Fruit fly (Drosophila melanogaster): ENCODE results near the gene Ncoa6.

The Ncoa6 gene

DNA sequence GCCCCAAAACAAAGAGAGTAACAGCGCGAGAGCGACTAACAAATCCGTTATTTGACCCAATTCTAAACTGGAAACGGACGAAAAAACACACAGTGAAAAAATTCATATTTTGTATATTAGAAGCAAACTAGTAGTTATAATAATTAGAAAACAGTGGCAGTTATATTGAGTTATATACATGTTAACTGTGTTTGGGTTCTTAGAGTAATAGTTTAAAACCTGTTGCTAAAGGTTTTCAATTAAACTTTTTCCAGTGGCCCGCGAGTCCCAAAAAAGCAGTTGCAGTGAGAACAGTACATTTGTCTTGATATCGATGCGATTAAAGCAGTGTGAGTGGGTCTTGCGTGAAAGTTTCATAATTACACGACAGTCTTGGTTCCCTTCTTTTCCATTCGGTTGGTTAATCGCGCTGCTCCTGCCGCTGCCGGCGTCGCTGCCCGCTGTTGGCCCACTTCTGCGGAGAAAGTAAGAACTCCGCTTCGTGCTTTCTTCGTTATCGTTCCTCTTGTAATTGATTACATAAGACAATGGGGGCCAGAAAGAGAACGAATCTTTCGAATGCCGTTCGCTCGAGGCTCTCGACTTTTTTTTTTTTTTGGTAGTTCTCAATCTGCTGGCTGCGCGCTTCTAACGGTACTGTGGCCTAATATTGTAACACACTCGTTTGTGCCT lies 29.1 kb downstream of the Ncoa6 start:
- no peak for TF ChIP-seq h (optimal IDR thresholded peaks at IDR 0.05)

DNA sequence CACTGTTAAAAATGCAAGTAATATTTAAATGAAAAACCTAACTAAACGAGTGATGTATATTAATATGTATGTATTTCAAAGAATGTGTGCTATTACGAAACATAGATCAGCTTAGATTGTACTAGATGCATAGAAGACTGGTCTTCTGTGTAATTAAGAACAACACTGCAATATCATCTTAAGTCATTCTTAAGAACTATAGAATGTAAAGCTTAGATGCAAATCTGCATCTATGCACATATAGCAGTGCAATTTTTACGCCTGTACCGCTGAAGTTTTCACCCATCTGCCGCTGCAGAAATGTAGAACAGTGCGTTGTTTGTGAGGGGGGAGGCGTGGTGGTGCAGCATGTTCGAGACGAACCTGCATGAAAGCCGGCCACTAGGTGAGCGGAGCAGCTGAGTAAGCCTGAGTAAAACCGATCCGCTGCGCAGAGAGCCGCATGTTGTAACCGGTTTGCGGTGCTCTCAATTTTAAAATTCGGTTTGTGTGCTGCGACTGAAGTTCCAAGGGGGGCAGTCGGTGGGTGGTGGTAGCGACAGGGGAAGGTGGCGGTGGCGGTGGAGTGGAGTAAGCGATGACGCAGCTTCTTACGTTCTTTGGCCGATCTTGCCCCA lies 29.7 kb downstream of the Ncoa6 start:
- TF ChIP-seq h (optimal IDR thresholded peaks at IDR 0.05) (no peak), insv (optimal IDR thresholded peaks at IDR 0.05) (no peak), ttk (optimal IDR thresholded peaks at IDR 0.05) (no peak), psq (optimal IDR thresholded peaks at IDR 0.05) (no peak), Myc (optimal IDR thresholded peaks at IDR 0.05) (no peak), Sin3A (optimal IDR thresholded peaks at IDR 0.05) (no peak)

DNA sequence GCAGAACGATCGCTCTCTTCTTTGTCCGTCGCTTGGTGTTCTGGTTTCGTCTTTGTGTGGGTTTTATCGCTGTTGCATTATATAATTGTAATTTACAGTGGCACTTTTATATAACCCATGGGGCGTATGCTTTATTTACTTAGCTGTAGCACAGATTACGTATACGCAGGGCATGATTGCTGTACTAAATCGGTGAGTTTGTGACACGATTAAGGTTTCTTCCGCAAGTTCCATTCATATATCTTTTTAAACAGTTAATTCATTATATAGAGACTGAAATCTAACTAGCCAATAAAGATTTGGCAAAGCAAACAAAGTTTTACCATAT lies 31.3 kb downstream of the Ncoa6 start:
- TF ChIP-seq h (optimal IDR thresholded peaks at IDR 0.05) (no peak), Sin3A (optimal IDR thresholded peaks at IDR 0.05) (no peak), Myc (optimal IDR thresholded peaks at IDR 0.05) (no peak), ttk (optimal IDR thresholded peaks at IDR 0.05) (no peak), insv (optimal IDR thresholded peaks at IDR 0.05) (no peak), psq (optimal IDR thresholded peaks at IDR 0.05) (no peak)

DNA sequence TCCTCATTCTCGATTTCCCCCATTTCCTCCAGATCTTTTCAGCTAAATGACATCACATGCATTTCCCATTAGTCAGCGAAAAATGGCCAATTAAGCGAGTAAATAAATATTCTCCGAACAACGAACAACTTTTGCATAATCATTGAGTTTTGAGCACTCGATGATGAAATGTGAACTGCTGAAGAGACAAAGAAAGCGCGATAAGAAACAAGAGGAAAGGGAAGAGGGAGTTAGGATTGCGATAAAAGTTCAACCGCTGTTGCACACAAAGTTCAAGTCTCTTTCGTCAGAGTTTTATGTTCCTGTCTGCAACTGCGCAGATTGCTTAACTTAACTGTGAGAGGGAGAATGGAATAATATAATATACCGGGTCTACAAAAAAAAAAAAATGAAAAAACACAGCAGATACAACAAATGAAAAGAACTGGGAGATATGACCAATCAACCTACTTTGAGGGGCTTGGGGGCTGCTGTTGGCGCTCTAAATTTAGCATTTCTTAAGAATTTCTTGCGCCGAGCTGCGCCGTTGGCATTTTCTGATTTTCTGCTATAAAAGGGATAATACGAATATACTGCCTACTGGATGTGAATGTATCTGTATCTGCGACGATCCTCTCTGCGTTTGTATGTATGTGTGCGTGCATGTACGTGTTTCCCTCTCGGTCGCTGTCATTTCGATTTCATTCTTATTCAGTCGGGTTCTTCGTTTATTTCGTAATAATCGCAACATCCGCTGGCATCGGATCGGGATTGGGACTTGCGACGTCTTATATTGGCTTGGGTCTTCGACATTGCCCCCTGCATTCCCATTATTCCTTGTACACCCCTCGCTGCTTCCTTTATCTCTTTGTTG lies 31.9 kb downstream of the Ncoa6 start:
- TF ChIP-seq insv (optimal IDR thresholded peaks at IDR 0.05), result no peak
- no peak for TF ChIP-seq h (optimal IDR thresholded peaks at IDR 0.05)
- no peak for TF ChIP-seq Myc (optimal IDR thresholded peaks at IDR 0.05)
- no peak for TF ChIP-seq Sin3A (optimal IDR thresholded peaks at IDR 0.05)
- no peak for TF ChIP-seq psq (optimal IDR thresholded peaks at IDR 0.05)
- no peak for TF ChIP-seq ttk (optimal IDR thresholded peaks at IDR 0.05)

DNA sequence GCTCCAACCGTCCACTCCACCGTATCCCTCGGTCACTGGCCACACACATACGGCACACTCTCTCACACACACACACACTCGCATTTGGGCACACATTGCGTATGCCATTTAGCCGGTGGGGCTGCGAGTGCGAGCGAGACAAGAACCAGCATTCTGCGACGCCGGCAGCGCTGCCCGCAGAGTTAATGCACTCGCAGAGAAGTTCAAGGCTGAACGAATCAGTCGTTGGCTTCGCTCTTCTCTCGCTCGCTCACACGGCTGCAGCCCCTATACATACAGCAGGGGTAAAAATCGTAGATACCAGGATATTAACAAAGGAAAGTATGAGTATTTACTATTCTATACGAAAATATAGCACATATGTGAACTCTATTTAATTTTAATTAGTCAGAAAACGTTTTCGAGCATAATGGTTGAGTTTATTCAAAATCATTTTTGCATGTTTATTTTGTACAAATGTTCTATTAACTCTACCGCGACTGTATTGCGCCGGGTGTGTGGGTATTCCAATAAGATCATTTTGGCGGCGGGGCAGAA lies 33.4 kb downstream of the Ncoa6 start:
- no peak for TF ChIP-seq h (optimal IDR thresholded peaks at IDR 0.05)
- no peak for TF ChIP-seq psq (optimal IDR thresholded peaks at IDR 0.05)
- no peak for TF ChIP-seq ttk (optimal IDR thresholded peaks at IDR 0.05)
- no peak for TF ChIP-seq Myc (optimal IDR thresholded peaks at IDR 0.05)
- no peak for TF ChIP-seq Sin3A (optimal IDR thresholded peaks at IDR 0.05)
- no peak for TF ChIP-seq insv (optimal IDR thresholded peaks at IDR 0.05)

DNA sequence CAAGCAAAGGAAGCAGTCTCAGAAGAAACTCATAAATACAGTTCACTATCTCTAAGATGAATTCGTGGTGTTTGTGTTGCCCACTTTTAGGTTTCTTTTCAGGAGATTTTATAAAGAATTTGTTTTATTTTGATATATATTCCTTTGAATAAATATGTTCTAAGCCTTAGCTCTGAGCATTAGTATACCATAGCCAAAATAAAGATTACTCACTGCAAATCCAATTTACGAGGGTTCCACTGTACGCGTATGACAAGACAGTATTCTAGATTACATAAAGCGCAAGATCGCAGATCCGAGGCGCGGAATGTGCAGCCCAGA lies 33.9 kb downstream of the Ncoa6 start:
- TF ChIP-seq ttk (optimal IDR thresholded peaks at IDR 0.05), result no peak
- TF ChIP-seq Myc (optimal IDR thresholded peaks at IDR 0.05), result no peak
- TF ChIP-seq psq (optimal IDR thresholded peaks at IDR 0.05), result no peak
- no peak for TF ChIP-seq h (optimal IDR thresholded peaks at IDR 0.05)
- no peak for TF ChIP-seq insv (optimal IDR thresholded peaks at IDR 0.05)

DNA sequence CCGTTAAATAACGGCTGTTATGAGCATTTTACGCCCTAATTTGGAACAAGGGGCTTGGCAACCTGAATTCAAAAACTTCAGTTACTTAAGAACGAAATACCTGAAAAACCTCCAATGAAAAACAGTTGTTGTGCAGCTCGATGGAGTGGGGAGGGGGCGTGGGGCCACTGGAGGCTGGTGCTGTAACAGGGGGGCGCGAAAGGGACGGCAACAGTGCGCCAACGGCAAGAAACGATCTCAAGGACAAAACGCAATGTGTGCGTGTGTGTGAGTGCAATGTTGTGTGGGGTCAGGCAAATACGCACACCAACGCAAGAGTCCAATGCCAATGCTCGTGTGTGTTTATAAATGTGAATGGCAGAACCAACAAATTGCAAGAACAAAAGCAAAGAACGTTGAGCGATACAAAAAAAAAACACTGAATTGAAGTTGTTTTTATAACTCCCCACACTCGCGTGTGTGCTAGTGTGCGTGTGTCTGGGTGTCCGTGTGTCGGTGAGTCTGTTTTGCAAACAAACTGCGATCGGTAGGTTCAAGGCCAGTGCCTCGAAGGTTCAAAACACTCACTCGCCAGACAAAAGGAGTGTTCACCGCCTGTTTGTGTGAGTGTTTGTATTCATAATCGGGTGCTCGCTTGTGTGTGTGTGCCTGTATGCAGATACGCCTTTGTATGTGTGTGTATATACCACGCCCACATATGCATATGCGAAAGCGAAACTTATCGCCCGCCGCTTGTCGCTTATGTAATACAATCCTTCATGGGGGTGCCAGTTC lies 34.4 kb downstream of the Ncoa6 start:
- no peak for TF ChIP-seq Sin3A (optimal IDR thresholded peaks at IDR 0.05)

DNA sequence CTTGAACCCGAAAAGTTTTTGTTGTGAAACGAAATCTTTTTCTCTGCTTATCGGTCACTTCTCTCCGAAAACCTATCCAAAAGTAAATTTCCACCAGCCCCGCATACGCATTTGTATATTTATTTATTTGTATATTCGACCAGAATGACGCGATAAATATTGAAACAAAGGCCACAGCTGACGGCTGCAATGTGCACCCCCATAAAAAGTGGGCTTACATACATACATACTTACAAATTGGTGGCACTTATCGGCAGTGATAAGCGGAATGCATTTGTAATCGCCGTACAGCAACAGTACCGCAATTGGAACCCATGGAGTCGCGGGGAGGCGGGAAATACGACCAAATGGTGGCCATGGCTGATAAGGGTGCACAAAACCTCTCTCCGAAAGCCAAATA lies 35.3 kb downstream of the Ncoa6 start:
- no peak for TF ChIP-seq insv (optimal IDR thresholded peaks at IDR 0.05)
- TF ChIP-seq Sin3A (optimal IDR thresholded peaks at IDR 0.05), result no peak
- no peak for TF ChIP-seq h (optimal IDR thresholded peaks at IDR 0.05)
- no peak for TF ChIP-seq psq (optimal IDR thresholded peaks at IDR 0.05)
- TF ChIP-seq Myc (optimal IDR thresholded peaks at IDR 0.05), result no peak
- TF ChIP-seq ttk (optimal IDR thresholded peaks at IDR 0.05), result no peak

DNA sequence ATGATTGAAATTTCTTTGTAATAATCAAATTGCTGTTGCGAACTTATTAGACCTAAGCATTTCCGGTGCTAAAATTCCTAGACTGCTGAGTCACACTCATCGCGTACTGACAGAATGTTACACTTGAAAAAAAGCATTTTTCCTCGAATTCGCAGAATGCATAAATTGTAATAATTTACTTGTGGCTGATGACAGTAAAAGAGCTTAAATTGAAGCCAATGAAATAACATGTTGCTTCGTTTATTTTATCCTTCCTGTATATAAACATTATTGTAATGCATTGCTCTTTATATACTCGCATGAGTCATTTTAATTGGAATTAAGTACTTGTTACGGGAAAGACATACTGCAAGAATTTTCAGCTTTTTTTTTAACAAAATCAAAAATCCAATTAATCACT lies 36.0 kb downstream of the Ncoa6 start:
- TF ChIP-seq ttk (optimal IDR thresholded peaks at IDR 0.05) (no peak), psq (optimal IDR thresholded peaks at IDR 0.05) (no peak), insv (optimal IDR thresholded peaks at IDR 0.05) (no peak), Sin3A (optimal IDR thresholded peaks at IDR 0.05) (no peak), h (optimal IDR thresholded peaks at IDR 0.05) (no peak), Myc (optimal IDR thresholded peaks at IDR 0.05) (no peak)

DNA sequence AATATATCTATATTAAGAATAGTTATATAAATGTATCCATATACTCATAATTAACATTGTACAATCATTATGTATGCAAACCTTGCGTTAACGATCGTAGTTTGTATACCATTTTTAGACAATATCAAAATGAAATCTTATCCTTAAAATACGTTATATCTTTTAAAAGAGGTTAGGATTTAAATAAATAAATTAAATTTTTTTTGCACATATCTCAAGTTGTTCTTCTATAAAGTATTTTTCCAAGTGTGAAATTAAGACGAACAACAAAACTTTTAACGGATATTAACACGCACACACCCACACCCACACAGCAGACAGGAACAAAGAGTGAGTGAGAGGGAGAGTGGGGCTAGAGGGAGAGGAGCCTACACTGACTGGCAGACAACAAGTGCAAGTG lies 36.6 kb downstream of the Ncoa6 start:
- TF ChIP-seq insv (optimal IDR thresholded peaks at IDR 0.05) (no peak), ttk (optimal IDR thresholded peaks at IDR 0.05) (no peak), psq (optimal IDR thresholded peaks at IDR 0.05) (no peak), Myc (optimal IDR thresholded peaks at IDR 0.05) (no peak), Sin3A (optimal IDR thresholded peaks at IDR 0.05) (no peak)

DNA sequence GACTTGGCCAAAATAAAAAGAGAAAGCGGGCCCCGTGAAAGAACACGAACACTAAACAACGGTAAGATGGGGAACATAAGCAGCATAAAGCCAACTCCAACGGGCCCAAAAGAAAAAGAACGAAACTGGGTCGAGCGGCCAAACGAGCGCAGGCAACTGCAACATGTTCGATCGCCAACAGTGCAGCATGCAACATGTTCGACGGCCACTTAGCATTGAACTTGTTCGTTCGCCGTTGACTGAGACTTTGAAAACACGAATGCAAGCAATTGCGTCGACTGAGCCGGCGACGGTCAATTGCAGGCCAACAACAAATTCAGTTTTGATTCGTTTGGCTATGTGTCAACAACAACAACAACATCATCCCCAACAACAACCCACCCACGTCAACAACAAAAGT lies 37.8 kb downstream of the Ncoa6 start, which contains the start of gene vri:
vri (plus strand) TSS at position 224 of the 400 bp plus-strand sequence.
- no peak for TF ChIP-seq Sin3A (optimal IDR thresholded peaks at IDR 0.05)
- no peak for TF ChIP-seq Myc (optimal IDR thresholded peaks at IDR 0.05)
- TF ChIP-seq h (optimal IDR thresholded peaks at IDR 0.05), result no peak

DNA sequence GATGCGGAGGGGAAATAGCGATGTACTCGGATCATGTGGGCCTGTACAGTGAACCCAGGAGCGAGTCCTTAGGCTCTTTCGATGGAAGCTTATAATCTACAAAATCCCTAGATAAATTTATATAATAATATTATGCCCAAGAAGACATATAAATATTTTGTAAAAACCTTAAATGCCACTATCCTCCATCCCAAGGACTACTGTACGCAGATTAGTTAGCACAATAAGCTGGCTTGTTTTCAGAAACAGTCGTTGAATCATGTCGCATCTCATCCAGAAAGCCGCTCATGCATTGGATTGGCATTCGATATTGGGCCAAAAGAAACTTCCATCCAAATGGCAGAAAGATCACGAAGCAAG lies 38.2 kb downstream of the Ncoa6 start:
- TF ChIP-seq insv (optimal IDR thresholded peaks at IDR 0.05) (no peak), h (optimal IDR thresholded peaks at IDR 0.05) (no peak)
